Fruit fly (Drosophila melanogaster) whole organism, embryonic: ENCODE data around the gene CG14731.
A peak's percentile ranks its signal among the peaks of the same experiment; 100 is the strongest.

Experiments
- Ada2b ChIP-seq: fragments of 200-800 bp; sonication (Bioruptor generic); IDR thresholded peaks from 2 replicates; pipeline ENCODE4 v1.3.6; 2022; ENCODE audit warnings: missing biosample characterization, missing genetic modification characterization
- Aef1 ChIP-seq: fragments of 200-800 bp; sonication (Bioruptor generic); IDR thresholded peaks from 3 replicates; pipeline ENCODE4 v1.3.6; 2022; ENCODE audit warnings: missing biosample characterization, missing genetic modification characterization
- CG10321 ChIP-seq: fragments of 200-800 bp; sonication (Bioruptor generic); IDR thresholded peaks from 2 replicates; pipeline ENCODE4 v1.3.6; 2022; ENCODE audit warnings: missing biosample characterization, missing genetic modification characterization
- CG10366 ChIP-seq: fragments of 200-800 bp; sonication (Bioruptor generic); IDR thresholded peaks from 2 replicates; pipeline ENCODE4 v1.3.6; 2022; ENCODE audit warnings: missing biosample characterization, missing genetic modification characterization
- CG11247 ChIP-seq: fragments of 200-800 bp; sonication (Bioruptor generic); IDR thresholded peaks from 2 replicates; pipeline ENCODE4 v1.3.6; 2022; ENCODE audit warnings: missing biosample characterization, missing genetic modification characterization
- CG11398 ChIP-seq: fragments of 200-800 bp; sonication (Bioruptor generic); optimal IDR thresholded peaks from 2 replicates; lab custom pipeline; 2016; ENCODE audit warnings: missing biosample characterization, missing genetic modification characterization
- CG13296 ChIP-seq: fragments of 200-800 bp; sonication (Bioruptor generic); optimal IDR thresholded peaks from 3 replicates; lab custom pipeline; 2018; ENCODE audit warnings: missing biosample characterization, mild to moderate bottlenecking, missing genetic modification characterization
- CG17829 ChIP-seq: fragments of 200-800 bp; optimal IDR thresholded peaks from 2 replicates; lab custom pipeline; 2019; ENCODE audit warnings: missing biosample characterization, mild to moderate bottlenecking, missing genetic modification characterization, moderate library complexity
- CG17912 ChIP-seq: fragments of 200-800 bp; sonication (Bioruptor generic); optimal IDR thresholded peaks from 2 replicates; lab custom pipeline; 2018; ENCODE audit warnings: missing biosample characterization, mild to moderate bottlenecking, missing genetic modification characterization
- CG2116 ChIP-seq: fragments of 200-800 bp; sonication (Bioruptor generic); optimal IDR thresholded peaks from 3 replicates; lab custom pipeline; 2018; ENCODE audit warnings: missing biosample characterization, mild to moderate bottlenecking, missing genetic modification characterization
- CG2129 ChIP-seq: fragments of 200-800 bp; sonication (Bioruptor generic); IDR thresholded peaks from 2 replicates; pipeline ENCODE4 v1.3.6; 2022; ENCODE audit warnings: missing biosample characterization, missing genetic modification characterization; ENCODE audit not compliant: partially characterized antibody
- CG2889 ChIP-seq: fragments of 200-800 bp; sonication (Bioruptor generic); IDR thresholded peaks from 3 replicates; pipeline ENCODE4 v1.3.6; 2022; ENCODE audit warnings: missing biosample characterization, missing genetic modification characterization
- CG3065 ChIP-seq: fragments of 200-800 bp; sonication (Bioruptor generic); optimal IDR thresholded peaks from 2 replicates; lab custom pipeline; 2016; ENCODE audit warnings: missing biosample characterization, missing genetic modification characterization
- CG3163 ChIP-seq: fragments of 200-800 bp; sonication (Bioruptor generic); optimal IDR thresholded peaks from 3 replicates; lab custom pipeline; 2016; ENCODE audit warnings: missing biosample characterization, missing genetic modification characterization
- CG42726 ChIP-seq: fragments of 200-800 bp; sonication (Bioruptor generic); IDR thresholded peaks from 2 replicates; pipeline ENCODE4 v1.3.6; 2022; ENCODE audit warnings: missing biosample characterization, missing genetic modification characterization; ENCODE audit not compliant: partially characterized antibody
- CG4617 ChIP-seq: fragments of 200-800 bp; sonication (Bioruptor generic); optimal IDR thresholded peaks from 3 replicates; lab custom pipeline; 2016; ENCODE audit warnings: missing biosample characterization, missing genetic modification characterization, borderline replicate concordance
- CG5180 ChIP-seq: fragments of 200-800 bp; sonication (Bioruptor generic); optimal IDR thresholded peaks from 3 replicates; lab custom pipeline; 2017; ENCODE audit warnings: missing biosample characterization, missing genetic modification characterization, mild to moderate bottlenecking, moderate library complexity, missing genetic modification reagents
- CG9437 ChIP-seq: fragments of 200-800 bp; sonication (Bioruptor generic); optimal IDR thresholded peaks from 2 replicates; lab custom pipeline; 2018; ENCODE audit warnings: missing biosample characterization, mild to moderate bottlenecking, missing genetic modification characterization
- Chrac-16 ChIP-seq: fragments of 200-800 bp; sonication (Bioruptor generic); optimal IDR thresholded peaks from 3 replicates; lab custom pipeline; 2016; ENCODE audit warnings: missing biosample characterization, missing genetic modification characterization
- Doc3 ChIP-seq: fragments of 200-800 bp; sonication (Bioruptor generic); IDR thresholded peaks from 3 replicates; pipeline ENCODE4 v1.3.6; 2022; ENCODE audit warnings: missing biosample characterization, missing genetic modification characterization; ENCODE audit not compliant: partially characterized antibody
- Dp ChIP-seq: fragments of 200-800 bp; sonication (Bioruptor generic); optimal IDR thresholded peaks from 2 replicates; lab custom pipeline; 2018; ENCODE audit warnings: missing biosample characterization, mild to moderate bottlenecking, missing genetic modification characterization, moderate library complexity
- Ets65A ChIP-seq: fragments of 200-800 bp; sonication (Bioruptor generic); peaks from one replicate; lab custom pipeline; 2016; ENCODE audit warnings: missing biosample characterization, missing genetic modification characterization
- Gug ChIP-seq: fragments of 200-800 bp; sonication (Bioruptor generic); IDR thresholded peaks from 4 replicates; pipeline ENCODE4 v1.3.6; 2022; ENCODE audit warnings: missing biosample characterization, missing genetic modification characterization
- Hmx ChIP-seq: fragments of 200-800 bp; sonication (Bioruptor generic); optimal IDR thresholded peaks from 2 replicates; lab custom pipeline; 2016; ENCODE audit warnings: missing biosample characterization, missing genetic modification characterization
- Optix ChIP-seq: fragments of 200-800 bp; sonication (Bioruptor generic); IDR thresholded peaks from 3 replicates; pipeline ENCODE4 v1.3.6; 2022; ENCODE audit warnings: missing biosample characterization, missing genetic modification characterization
- Scr ChIP-seq: fragments of 200-800 bp; sonication (Bioruptor generic); IDR thresholded peaks from 2 replicates; pipeline ENCODE4 v1.3.6; 2022; ENCODE audit warnings: missing biosample characterization, missing genetic modification characterization; ENCODE audit not compliant: partially characterized antibody
- Side ChIP-seq: fragments of 200-800 bp; sonication (Bioruptor generic); optimal IDR thresholded peaks from 2 replicates; lab custom pipeline; 2016; ENCODE audit warnings: missing biosample characterization, missing genetic modification characterization
- Sox102F ChIP-seq: fragments of 200-800 bp; sonication (Bioruptor generic); optimal IDR thresholded peaks from 2 replicates; lab custom pipeline; 2018; ENCODE audit warnings: missing biosample characterization, mild to moderate bottlenecking, missing genetic modification characterization, moderate library complexity
- Sry-β ChIP-seq: fragments of 200-800 bp; sonication (Bioruptor generic); optimal IDR thresholded peaks from 2 replicates; lab custom pipeline; 2018; ENCODE audit warnings: missing biosample characterization, mild to moderate bottlenecking, missing genetic modification characterization, moderate library complexity
- bbx ChIP-seq: fragments of 200-800 bp; sonication (Bioruptor generic); IDR thresholded peaks from 2 replicates; pipeline ENCODE4 v1.3.6; 2022; ENCODE audit warnings: missing biosample characterization, missing genetic modification characterization; ENCODE audit not compliant: partially characterized antibody
- bigmax ChIP-seq: fragments of 200-800 bp; sonication (Bioruptor generic); optimal IDR thresholded peaks from 2 replicates; lab custom pipeline; 2018; ENCODE audit warnings: missing biosample characterization, mild to moderate bottlenecking, missing genetic modification characterization
- chn ChIP-seq: fragments of 200-800 bp; sonication (Bioruptor generic); optimal IDR thresholded peaks from 2 replicates; lab custom pipeline; 2016; ENCODE audit warnings: missing biosample characterization, missing genetic modification characterization
- dati ChIP-seq: fragments of 200-800 bp; sonication (Bioruptor generic); IDR thresholded peaks from 2 replicates; pipeline ENCODE4 v1.3.6; 2022; ENCODE audit warnings: missing biosample characterization, missing genetic modification characterization
- gfzf ChIP-seq: fragments of 200-800 bp; sonication (Bioruptor generic); optimal IDR thresholded peaks from 2 replicates; lab custom pipeline; 2016; ENCODE audit warnings: missing biosample characterization, mild to moderate bottlenecking, missing genetic modification characterization, moderate library complexity
- gro ChIP-seq: fragments of 200-800 bp; sonication (Bioruptor generic); optimal IDR thresholded peaks from 2 replicates; lab custom pipeline; 2016; ENCODE audit warnings: missing biosample characterization, missing genetic modification characterization
- her ChIP-seq: fragments of 200-800 bp; sonication (Bioruptor generic); optimal IDR thresholded peaks from 2 replicates; lab custom pipeline; 2016; ENCODE audit warnings: missing biosample characterization, missing genetic modification characterization
- inv ChIP-seq: fragments of 200-800 bp; sonication (Bioruptor generic); IDR thresholded peaks from 2 replicates; pipeline ENCODE4 v1.3.6; 2022; ENCODE audit warnings: missing biosample characterization, missing genetic modification characterization; ENCODE audit not compliant: partially characterized antibody
- maf-S ChIP-seq: fragments of 200-800 bp; sonication (Bioruptor generic); optimal IDR thresholded peaks from 2 replicates; lab custom pipeline; 2016; ENCODE audit warnings: missing biosample characterization, missing genetic modification characterization
- mld ChIP-seq: fragments of 200-800 bp; sonication (Bioruptor generic); IDR thresholded peaks from 3 replicates; pipeline ENCODE4 v1.3.6; 2022; ENCODE audit warnings: missing biosample characterization, missing genetic modification characterization; ENCODE audit not compliant: partially characterized antibody
- nom ChIP-seq: fragments of 200-800 bp; sonication (Bioruptor generic); optimal IDR thresholded peaks from 2 replicates; lab custom pipeline; 2017; ENCODE audit warnings: missing biosample characterization, missing genetic modification characterization, mild to moderate bottlenecking, moderate library complexity, missing genetic modification reagents
- pan ChIP-seq, 4 experiments: fragments of >200 bp in 3 of 4; fragments of 200-800 bp in 1 of 4; sonication (Bioruptor generic) in 1 of 4; optimal IDR thresholded peaks in 3 of 4; IDR thresholded peaks in 1 of 4; 2 replicates each; pipeline versions ENCODE4 v1.3.6 to Lab custom; 2017 to 2022; ENCODE audit warnings: missing biosample characterization in 2 of 4, missing genetic modification characterization in 2 of 4, mixed read lengths in 1 of 4
- pita ChIP-seq: fragments of 200-800 bp; sonication (Bioruptor generic); optimal IDR thresholded peaks from 2 replicates; lab custom pipeline; 2017; ENCODE audit warnings: missing biosample characterization, mild to moderate bottlenecking, missing genetic modification characterization
- pum ChIP-seq: fragments of 200-800 bp; sonication (Bioruptor generic); optimal IDR thresholded peaks from 2 replicates; lab custom pipeline; 2016; ENCODE audit warnings: missing biosample characterization, missing genetic modification characterization
- pzg ChIP-seq: fragments of 200-800 bp; sonication (Bioruptor generic); optimal IDR thresholded peaks from 3 replicates; lab custom pipeline; 2018; ENCODE audit warnings: missing biosample characterization, mild to moderate bottlenecking, missing genetic modification characterization, moderate library complexity
- rib ChIP-seq: fragments of 200-800 bp; sonication (Bioruptor generic); IDR thresholded peaks from 2 replicates; pipeline ENCODE4 v1.3.6; 2022; ENCODE audit warnings: missing biosample characterization, missing genetic modification characterization
- shn ChIP-seq: fragments of 200-800 bp; sonication (Bioruptor generic); optimal IDR thresholded peaks from 3 replicates; lab custom pipeline; 2016; ENCODE audit warnings: missing biosample characterization, missing genetic modification characterization
- sob ChIP-seq: fragments of 200-800 bp; sonication (Bioruptor generic); IDR thresholded peaks from 2 replicates; pipeline ENCODE4 v1.3.6; 2022; ENCODE audit warnings: missing biosample characterization, missing genetic modification characterization
- stc ChIP-seq: fragments of 200-800 bp; sonication (Bioruptor generic); IDR thresholded peaks from 2 replicates; pipeline ENCODE4 v1.3.6; 2022; ENCODE audit warnings: missing biosample characterization, missing genetic modification characterization
- tll ChIP-seq, 2 experiments: fragments of 200-800 bp in 1 of 2; fragments of >200 bp in 1 of 2; sonication (Bioruptor generic) in 1 of 2; optimal IDR thresholded peaks; 2 replicates each; lab custom pipeline; 2017 to 2019; ENCODE audit warnings: missing biosample characterization in 2 of 2, missing genetic modification characterization in 2 of 2, mild to moderate bottlenecking in 1 of 2, moderate library complexity in 1 of 2
- unpg ChIP-seq: fragments of 200-800 bp; sonication (Bioruptor generic); optimal IDR thresholded peaks from 3 replicates; lab custom pipeline; 2018; ENCODE audit warnings: missing biosample characterization, mild to moderate bottlenecking, missing genetic modification characterization, moderate library complexity

The CG14731 gene

DNA sequence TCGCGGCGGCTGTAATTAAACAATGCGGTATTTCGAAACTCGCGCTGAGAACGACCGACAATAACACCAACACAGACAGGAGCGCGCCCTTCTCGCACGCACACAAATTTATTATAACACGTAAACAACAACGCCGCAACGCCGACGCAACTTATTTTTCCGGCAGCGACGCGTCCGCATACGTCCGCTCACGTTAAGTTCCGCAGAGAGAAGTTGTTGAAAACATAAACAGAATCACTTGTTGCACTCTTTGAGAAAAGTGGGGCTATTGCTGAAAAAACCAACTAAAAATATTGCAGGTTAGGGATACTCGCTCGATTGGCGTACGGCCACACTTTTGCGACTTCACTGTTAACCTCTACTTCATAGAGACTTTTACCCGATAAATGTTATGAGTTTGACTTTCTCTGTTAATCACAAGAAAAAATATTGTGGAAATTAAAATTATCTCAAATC, 17.9 kb downstream of the CG14731 start, which contains the start of gene Cad87A (continued):
- TF ChIP-seq Dp (peak; percentile 53), mld (GFP tag; lab: Robert Waterston, UW) (no peak), tll (GFP tag; optimal IDR thresholded peaks at IDR 0.05; lab: Kevin White, UChicago) (peak in 1 of 2 experiments; percentile 85), Sox102F (GFP tag; lab: Kevin White, UChicago) (no peak), Aef1 (GFP tag; lab: Robert Waterston, UW) (no peak), CG17912 (GFP tag; lab: Kevin White, UChicago) (peak; percentile 12), chn (GFP tag; lab: Kevin White, UChicago) (no peak), maf-S (GFP tag; lab: Kevin White, UChicago) (peak; percentile 15), nom (GFP tag; lab: Kevin White, UChicago) (peak; percentile 77), Gug (GFP tag; lab: Robert Waterston, UW) (no peak; the same call in 3 of the 4 replicates), pan (optimal IDR thresholded peaks at IDR 0.05; lab: Kevin White, UChicago) (no peak), pan (GFP tag; optimal IDR thresholded peaks at IDR 0.05 in 1 of 2, IDR thresholded peaks at IDR 0.05 in 1 of 2) (no peak), dati (GFP tag; lab: Robert Waterston, UW) (no peak), CG13296 (GFP tag; lab: Kevin White, UChicago) (peak; percentile 45), Side (GFP tag; lab: Kevin White, UChicago) (peak; percentile 47), CG11398 (GFP tag; lab: Kevin White, UChicago) (no peak), Ada2b (GFP tag; lab: Robert Waterston, UW) (no peak), CG10321 (GFP tag; lab: Robert Waterston, UW) (no peak), Chrac-16 (GFP tag; lab: Kevin White, UChicago) (no peak), CG2129 (GFP tag; lab: Robert Waterston, UW) (no peak), unpg (GFP tag; lab: Kevin White, UChicago) (peak; percentile 15), pzg (GFP tag; lab: Kevin White, UChicago) (peak; percentile 81), Optix (GFP tag; lab: Robert Waterston, UW) (no peak), CG4617 (no peak), CG17829 (tag; lab: Kevin White, UChicago) (peak; percentile 69), pum (GFP tag; lab: Kevin White, UChicago) (no peak), Sry-β (GFP tag; lab: Kevin White, UChicago) (no peak), shn (GFP tag; lab: Kevin White, UChicago) (no peak), gro (GFP tag; lab: Kevin White, UChicago) (peak; percentile 82), CG2116 (GFP tag; lab: Kevin White, UChicago) (no peak), CG11247 (GFP tag; lab: Robert Waterston, UW) (no peak), CG10366 (no peak), Hmx (GFP tag; lab: Kevin White, UChicago) (no peak), stc (GFP tag; lab: Robert Waterston, UW) (no peak), CG3163 (GFP tag; lab: Kevin White, UChicago) (peak; percentile 49), CG5180 (GFP tag; lab: Kevin White, UChicago) (peak; percentile 46), Ets65A (GFP tag; lab: Kevin White, UChicago) (no peak), CG9437 (peak; percentile 67), Scr (no peak), gfzf (GFP tag; lab: Kevin White, UChicago) (peak; percentile 91), rib (GFP tag; lab: Robert Waterston, UW) (no peak), CG42726 (GFP tag; lab: Robert Waterston, UW) (no peak), pita (GFP tag; lab: Kevin White, UChicago) (no peak), Doc3 (no peak), CG3065 (no peak), sob (GFP tag; lab: Robert Waterston, UW) (no peak), inv (no peak), bbx (GFP tag; lab: Robert Waterston, UW) (no peak), her (GFP tag; lab: Kevin White, UChicago) (peak; percentile 21), bigmax (GFP tag; lab: Kevin White, UChicago) (peak; percentile 67), CG2889 (no peak)
